Worm (Caenorhabditis elegans) whole organism, L3 larva: ENCODE results near the gene C44B11.6.

Source experiments
- R02D3.7 ChIP-seq: fragments of 150-350 bp; optimal IDR thresholded peaks from 2 replicates; lab custom pipeline; 2014; ENCODE audit warnings: missing biosample characterization, missing genetic modification characterization
- ZK546.5 ChIP-seq: sonication (generic microtip); optimal IDR thresholded peaks from 2 replicates; lab custom pipeline; 2017; ENCODE audit warnings: missing biosample characterization, missing genetic modification characterization
- elt-3 ChIP-seq, 3 experiments: fragments of 150-350 bp in 1 of 3; sonication (generic microtip) in 2 of 3; optimal IDR thresholded peaks; 2 replicates in 2 of 3; 4 replicates in 1 of 3; lab custom pipeline; 2014 to 2017; ENCODE audit warnings: missing biosample characterization in 3 of 3, missing genetic modification characterization in 3 of 3
- fos-1 ChIP-seq: fragments of 150-350 bp; optimal IDR thresholded peaks from 2 replicates; lab custom pipeline; 2014; ENCODE audit warnings: missing biosample characterization, missing genetic modification characterization
- lin-39 ChIP-seq: fragments of 150-350 bp; optimal IDR thresholded peaks from 2 replicates; lab custom pipeline; 2018; ENCODE audit warnings: missing biosample characterization, missing genetic modification reagents, missing genetic modification characterization
- mdl-1 ChIP-seq: fragments of 150-350 bp; optimal IDR thresholded peaks from 2 replicates; lab custom pipeline; 2014; ENCODE audit warnings: missing biosample characterization, missing genetic modification characterization
- nhr-23 ChIP-seq: fragments of 150-350 bp; optimal IDR thresholded peaks from 2 replicates; lab custom pipeline; 2014; ENCODE audit warnings: missing biosample characterization, missing genetic modification reagents, missing genetic modification characterization
- pqm-1 ChIP-seq: fragments of 150-350 bp; optimal IDR thresholded peaks from 2 replicates; lab custom pipeline; 2017; ENCODE audit warnings: missing biosample characterization, missing genetic modification characterization, inconsistent platforms
- tbx-2 ChIP-seq: sonication (generic microtip); optimal IDR thresholded peaks from 2 replicates; lab custom pipeline; 2016; ENCODE audit warnings: mild to moderate bottlenecking, missing genetic modification characterization, missing compliant biosample characterization
- ztf-11 ChIP-seq: fragments of 150-350 bp; optimal IDR thresholded peaks from 2 replicates; lab custom pipeline; 2014; ENCODE audit warnings: missing biosample characterization, missing genetic modification characterization

DNA sequence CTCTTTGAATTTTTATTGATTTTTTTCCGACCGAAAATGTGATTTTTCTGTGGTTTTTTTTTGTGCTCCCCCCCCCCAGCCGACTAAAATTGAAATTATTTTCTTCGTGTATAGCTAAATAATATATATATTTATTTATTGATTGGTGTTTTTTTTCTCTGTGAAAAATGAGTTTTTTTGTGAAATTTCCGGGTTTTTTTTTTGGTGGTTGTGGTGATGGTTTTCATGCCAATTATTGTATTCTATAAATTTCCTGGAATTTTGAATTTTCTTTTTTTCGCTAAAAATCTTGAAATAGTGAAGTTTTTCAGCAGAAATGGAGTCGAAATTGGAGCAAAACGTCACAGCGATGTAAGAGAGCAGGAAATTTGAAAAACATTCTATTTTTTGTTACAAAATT is 30.4 kb downstream of the C44B11.6 start, which contains the start of gene lmtr-5:
- TF ChIP-seq R02D3.7 (tag; lab: Kevin White, UChicago) = no peak
- no peak for TF ChIP-seq ztf-11 (tag; lab: Kevin White, UChicago)
- TF ChIP-seq elt-3 (tag; optimal IDR thresholded peaks at IDR 0.05; lab: Kevin White, UChicago) = no peak
- no peak for TF ChIP-seq ZK546.5
- TF ChIP-seq fos-1 (tag; lab: Kevin White, UChicago) = no peak
- no peak for TF ChIP-seq mdl-1 (tag; lab: Kevin White, UChicago)
- TF ChIP-seq pqm-1 (tag; lab: Kevin White, UChicago) = no peak
- no peak for TF ChIP-seq tbx-2
- TF ChIP-seq nhr-23 (tag; lab: Kevin White, UChicago) = no peak
- no peak for TF ChIP-seq lin-39 (tag; lab: Kevin White, UChicago)
